Fruit fly (Drosophila melanogaster): Measurements from ENCODE around the gene Ugt301D1.

DNA sequence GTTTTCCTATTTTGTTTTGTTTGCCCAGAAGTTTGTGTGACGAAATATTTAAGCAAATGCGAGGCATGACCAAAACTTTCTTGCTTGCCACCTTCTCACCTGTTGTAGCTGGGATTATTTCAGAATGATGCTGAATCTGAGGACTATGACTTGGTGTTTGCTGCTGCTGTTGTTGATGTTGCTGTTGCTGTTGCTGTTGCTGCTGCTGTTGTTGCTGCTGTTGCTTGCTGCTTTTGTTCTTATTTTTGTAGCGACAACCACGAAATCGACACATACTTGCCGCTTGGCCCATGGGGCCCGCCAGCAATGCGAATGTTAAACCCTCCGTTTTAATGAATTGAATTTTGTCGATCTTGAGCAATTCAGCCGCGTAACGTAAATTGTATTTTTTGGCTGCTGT, 37.1 kb downstream of the Ugt301D1 start:
- TF ChIP-seq EcR (GFP tag; optimal IDR thresholded peaks at IDR 0.05) = no peak
- TF ChIP-seq psq (optimal IDR thresholded peaks at IDR 0.05) = no peak
- TF ChIP-seq usp (GFP tag; optimal IDR thresholded peaks at IDR 0.05) = no peak
- TF ChIP-seq pan (optimal IDR thresholded peaks at IDR 0.05) = no peak

Measured in whole organism.